Worm (Caenorhabditis elegans) whole organism, L4 larva: ENCODE measurements around the gene alh-2.

Source experiments
- ama-1 ChIP-seq: fragments of 150-350 bp; optimal IDR thresholded peaks from 2 replicates; lab custom pipeline; 2014; ENCODE audit warnings: inconsistent platforms, mixed read lengths
- ctbp-1 ChIP-seq: fragments of 200-800 bp; sonication (Bioruptor generic); IDR thresholded peaks from 2 replicates; pipeline ENCODE4 v1.3.6; 2022; ENCODE audit warnings: missing genetic modification reagents, missing genetic modification characterization, missing compliant biosample characterization
- pha-4 ChIP-seq, 2 experiments: fragments of 150-350 bp in 1 of 2; fragments of 200-800 bp in 1 of 2; sonication (Bioruptor generic) in 1 of 2; IDR thresholded peaks in 1 of 2; optimal IDR thresholded peaks in 1 of 2; 2 replicates each; pipeline versions ENCODE4 v1.3.6 to Lab custom; 2014 to 2022; ENCODE audit warnings: missing genetic modification characterization in 2 of 2, missing genetic modification reagents in 2 of 2, missing biosample characterization in 1 of 2, missing compliant biosample characterization in 1 of 2
- pqm-1 ChIP-seq: sonication (generic microtip); optimal IDR thresholded peaks from 2 replicates; lab custom pipeline; 2017; ENCODE audit warnings: missing biosample characterization, missing genetic modification characterization

DNA sequence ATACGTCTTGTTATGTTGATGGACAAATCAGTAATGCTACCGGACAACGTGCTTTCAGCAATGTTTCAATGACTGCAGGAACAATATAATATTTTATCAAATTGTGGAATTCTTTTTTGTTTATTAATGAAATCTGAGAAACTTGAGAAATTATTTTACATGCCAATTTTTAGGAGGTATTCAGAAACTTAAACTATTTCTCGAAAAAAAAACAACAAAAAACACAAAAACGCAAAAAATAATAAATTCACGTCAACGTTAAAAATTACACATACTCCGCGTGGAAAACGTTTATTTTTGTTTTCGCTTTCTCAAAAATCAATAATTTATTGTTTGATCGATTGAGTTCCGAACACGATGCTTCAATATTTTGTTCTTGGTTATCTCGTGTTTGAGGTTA, 1.8 kb upstream of the alh-2 start, which contains the start of gene Y46H3D.1:
- no peak for TF ChIP-seq ama-1 (lab: Kevin White, UChicago)
- TF ChIP-seq pqm-1 (tag; lab: Kevin White, UChicago), result no peak
- no peak for TF ChIP-seq ctbp-1 (GFP tag; lab: Robert Waterston, UW)
- TF ChIP-seq pha-4 (GFP tag; IDR thresholded peaks at IDR 0.05; lab: Robert Waterston, UW), result no peak
- TF ChIP-seq pha-4 (tag; optimal IDR thresholded peaks at IDR 0.05; lab: Kevin White, UChicago), result no peak
